Worm (Caenorhabditis elegans) whole organism, early embryonic: ENCODE results near the gene sri-42.

Experiments used
- F13C5.2 ChIP-seq: sonication (generic microtip); optimal IDR thresholded peaks from 2 replicates; lab custom pipeline; 2017; ENCODE audit warnings: mild to moderate bottlenecking, missing genetic modification characterization, inconsistent platforms, missing compliant biosample characterization
- aly-1 ChIP-seq: sonication (generic microtip); optimal IDR thresholded peaks from 2 replicates; lab custom pipeline; 2016; ENCODE audit warnings: missing genetic modification characterization, missing compliant biosample characterization
- ama-1 ChIP-seq: fragments of 150-350 bp; optimal IDR thresholded peaks from 2 replicates; lab custom pipeline; 2014
- ceh-13 ChIP-seq: fragments of 200-800 bp; sonication (Bioruptor generic); optimal IDR thresholded peaks from 2 replicates; lab custom pipeline; 2018; ENCODE audit warnings: mild to moderate bottlenecking, missing genetic modification characterization, missing compliant biosample characterization
- flt-1 ChIP-seq: fragments of 200-800 bp; sonication (Bioruptor generic); IDR thresholded peaks from 2 replicates; pipeline ENCODE4 v1.3.6; 2022; ENCODE audit warnings: missing genetic modification characterization, missing compliant biosample characterization
- hmbx-1 ChIP-seq: sonication (generic microtip); optimal IDR thresholded peaks from 2 replicates; lab custom pipeline; 2016; ENCODE audit warnings: mild to moderate bottlenecking, missing genetic modification characterization, missing compliant biosample characterization
- pes-1 ChIP-seq: fragments of 200-800 bp; sonication (Bioruptor generic); IDR thresholded peaks from 2 replicates; pipeline ENCODE4 v1.3.6; 2022; ENCODE audit warnings: missing genetic modification reagents, missing genetic modification characterization, missing compliant biosample characterization
- sea-1 ChIP-seq: fragments of 200-800 bp; sonication (Bioruptor generic); conservative IDR thresholded peaks from 2 replicates; pipeline ENCODE4 v1.3.6; 2022; ENCODE audit warnings: missing genetic modification characterization, missing compliant biosample characterization
- tbx-11 ChIP-seq: fragments of 200-800 bp; sonication (Bioruptor generic); IDR thresholded peaks from 2 replicates; pipeline ENCODE4 v1.3.6; 2022; ENCODE audit warnings: missing genetic modification characterization, missing compliant biosample characterization
- tra-4 ChIP-seq: sonication (generic microtip); optimal IDR thresholded peaks from 2 replicates; lab custom pipeline; 2017; ENCODE audit warnings: missing genetic modification characterization, missing compliant biosample characterization

ce11 chrII:3129007-3129406, 13.7 kb downstream of the sri-42 start, which contains the start of gene chil-24:
- no peak for TF ChIP-seq ama-1 (lab: Kevin White, UChicago)
- no peak for TF ChIP-seq sea-1 (GFP tag; lab: Robert Waterston, UW)
- TF ChIP-seq tbx-11 (GFP tag; lab: Robert Waterston, UW), result no peak
- TF ChIP-seq aly-1 (tag; lab: Kevin White, UChicago), result no peak
- no peak for TF ChIP-seq pes-1
- TF ChIP-seq flt-1, result no peak
- no peak for TF ChIP-seq ceh-13
- no peak for TF ChIP-seq tra-4 (tag; lab: Kevin White, UChicago)
- TF ChIP-seq hmbx-1 (tag; lab: Kevin White, UChicago), result no peak
- no peak for TF ChIP-seq F13C5.2 (tag; lab: Kevin White, UChicago)
